Fruit fly (Drosophila melanogaster) whole organism: ENCODE results near the gene Elo68beta.

Experiments used
- Dll ChIP-seq: fragments of >200 bp; optimal IDR thresholded peaks from 2 replicates; lab custom pipeline; 2017
- pan ChIP-seq: fragments of >200 bp; optimal IDR thresholded peaks from 2 replicates; lab custom pipeline; 2017
- psq ChIP-seq: fragments of >200 bp; optimal IDR thresholded peaks from 2 replicates; lab custom pipeline; 2017

- TF ChIP-seq psq (lab: Kevin White, UChicago) (no peak), pan (lab: Kevin White, UChicago) (no peak), Dll (lab: Kevin White, UChicago) (no peak)
Observed at dm6 chr3L:11120419-11120958, 19.0 kb upstream of the Elo68beta start, which contains the start of the genes FoxK and mRpL2.
